Fruit fly (Drosophila melanogaster): ENCODE measurements around the gene CecC.
A peak's percentile ranks its signal among the peaks of the same experiment; 100 is the strongest.

The CecC gene

DNA sequence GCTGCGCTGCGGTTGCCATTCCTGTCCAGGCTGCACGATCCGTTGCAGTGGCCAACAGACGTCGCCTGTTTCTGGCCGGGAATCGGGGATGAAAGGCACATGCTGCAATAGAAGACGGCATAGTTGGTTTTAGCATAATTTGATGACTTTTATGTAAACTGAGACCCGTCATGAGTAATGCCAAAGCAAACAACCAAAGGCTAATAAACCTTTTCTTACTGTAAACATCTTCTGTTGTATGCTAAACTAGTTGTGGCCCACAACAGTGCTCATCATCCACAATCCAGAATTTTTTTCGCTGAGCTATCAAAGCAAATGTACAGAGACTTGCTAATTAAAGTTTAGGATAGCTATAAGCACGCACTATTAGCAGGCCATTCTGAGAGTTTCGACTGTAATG is 17.5 kb upstream of the CecC start (continued):
- TF ChIP-seq ara (GFP tag; IDR thresholded peaks at IDR 0.05) (no peak), pzg (GFP tag; optimal IDR thresholded peaks at IDR 0.05) (no peak), CG30403 (GFP tag; optimal IDR thresholded peaks at IDR 0.05) (no peak), nom (GFP tag; optimal IDR thresholded peaks at IDR 0.05) (no peak), CG4360 (GFP tag; IDR thresholded peaks at IDR 0.05) (no peak), MTF-1 (GFP tag; optimal IDR thresholded peaks at IDR 0.05; ENCODE audit: borderline replicate concordance) (peak; percentile 43), lola (GFP tag; optimal IDR thresholded peaks at IDR 0.05) (no peak), CG4707 (GFP tag; optimal IDR thresholded peaks at IDR 0.05) (no peak), disco-r (GFP tag; optimal IDR thresholded peaks at IDR 0.05) (no peak), CG17612 (GFP tag; IDR thresholded peaks at IDR 0.05) (no peak), CG3065 (GFP tag; optimal IDR thresholded peaks at IDR 0.05) (no peak), crp (GFP tag; optimal IDR thresholded peaks at IDR 0.05) (no peak), Atf6 (GFP tag; IDR thresholded peaks at IDR 0.05) (peak; percentile 58), eve (GFP tag; optimal IDR thresholded peaks at IDR 0.05) (no peak), Side (GFP tag; optimal IDR thresholded peaks at IDR 0.05) (no peak), CG3407 (GFP tag; optimal IDR thresholded peaks at IDR 0.05) (no peak), E2f2 (GFP tag; IDR thresholded peaks at IDR 0.05) (0 out of 2 replicates have a peak, but pooled peaks have one; percentile 14), crc (GFP tag; optimal IDR thresholded peaks at IDR 0.05) (no peak), gce (GFP tag; IDR thresholded peaks at IDR 0.05) (no peak), CG9437 (GFP tag; optimal IDR thresholded peaks at IDR 0.05) (no peak), sug (tag; optimal IDR thresholded peaks at IDR 0.05) (no peak), CG12942 (GFP tag; optimal IDR thresholded peaks at IDR 0.05) (no peak), nerfin-2 (GFP tag; IDR thresholded peaks at IDR 0.05; ENCODE audit: partially characterized antibody) (no peak), CG17361 (GFP tag; IDR thresholded peaks at IDR 0.05) (no peak), zen2 (GFP tag; IDR thresholded peaks at IDR 0.05; ENCODE audit: partially characterized antibody) (no peak), pfk (GFP tag; optimal IDR thresholded peaks at IDR 0.05) (no peak), Dad (GFP tag; optimal IDR thresholded peaks at IDR 0.05) (no peak), H2.0 (GFP tag; IDR thresholded peaks at IDR 0.05) (no peak), NC2α (GFP tag; optimal IDR thresholded peaks at IDR 0.05) (no peak), p53 (GFP tag; optimal IDR thresholded peaks at IDR 0.05) (no peak), zen (tag; optimal IDR thresholded peaks at IDR 0.05) (no peak), Ets65A (GFP tag) (peak; percentile 57), NC2β (GFP tag; optimal IDR thresholded peaks at IDR 0.05) (no peak), GATAe (GFP tag; conservative IDR thresholded peaks at IDR 0.05) (no peak), gt (GFP tag; IDR thresholded peaks at IDR 0.05) (no peak), bigmax (GFP tag; optimal IDR thresholded peaks at IDR 0.05) (no peak), CG10431 (GFP tag; optimal IDR thresholded peaks at IDR 0.05) (peak; percentile 42), Taf1 (GFP tag; IDR thresholded peaks at IDR 0.05) (no peak), emc (GFP tag; optimal IDR thresholded peaks at IDR 0.05) (no peak), Dek (tag; optimal IDR thresholded peaks at IDR 0.05) (peak; percentile 0), Fer1 (GFP tag; optimal IDR thresholded peaks at IDR 0.05) (peak; percentile 51), br (optimal IDR thresholded peaks at IDR 0.05) (no peak), Elba2 (GFP tag; optimal IDR thresholded peaks at IDR 0.05) (no peak), yki (optimal IDR thresholded peaks at IDR 0.05) (no peak), TFAM (GFP tag; optimal IDR thresholded peaks at IDR 0.05) (no peak), HmgD (GFP tag; optimal IDR thresholded peaks at IDR 0.05) (no peak), nerfin-1 (tag; optimal IDR thresholded peaks at IDR 0.05) (no peak), CG10209 (GFP tag; optimal IDR thresholded peaks at IDR 0.05) (peak; percentile 23), bab2 (GFP tag; optimal IDR thresholded peaks at IDR 0.05) (no peak), CG12769 (tag; optimal IDR thresholded peaks at IDR 0.05) (peak; percentile 50), MESR4 (GFP tag; optimal IDR thresholded peaks at IDR 0.05) (no peak), ab (GFP tag; optimal IDR thresholded peaks at IDR 0.05) (no peak), slou (GFP tag; optimal IDR thresholded peaks at IDR 0.05) (no peak)

Measured in whole organism, embryonic.